Worm (Caenorhabditis elegans): ENCODE results near the gene Y53C12A.6.
A peak's percentile ranks its signal among the peaks of the same experiment; 100 is the strongest.
"Not testable (repeated sequence)": the region's sequence is repeated elsewhere in the genome, so short reads cannot be mapped to it uniquely, and the experiment has no call there.

The Y53C12A.6 gene

DNA sequence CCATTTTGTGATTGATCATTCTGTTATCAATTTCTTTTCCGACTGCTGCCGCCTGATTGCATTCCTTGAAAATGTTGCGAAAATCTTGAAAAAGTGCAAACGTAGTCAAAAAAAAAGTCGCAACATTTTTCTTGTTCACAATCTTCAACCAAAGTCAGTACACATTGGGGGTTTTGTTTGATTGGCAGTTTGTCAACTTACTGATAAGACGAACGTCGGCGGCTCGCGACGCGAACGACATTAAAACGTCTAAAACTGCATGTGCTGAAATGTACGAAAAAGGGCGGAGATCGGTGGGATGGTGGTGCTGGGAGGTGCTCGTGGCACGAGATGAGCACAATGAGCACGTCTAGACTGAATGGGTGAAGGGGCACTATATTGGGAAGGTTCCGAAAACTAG, 21.0 kb upstream of the Y53C12A.6 start (continued):
- TF ChIP-seq fkh-10 (GFP tag; optimal IDR thresholded peaks at IDR 0.05) (no peak), mxl-2 (GFP tag; conservative IDR thresholded peaks at IDR 0.05) (0 out of 2 replicates have a peak, but pooled peaks have one; percentile 2), snpc-1.2 (GFP tag; IDR thresholded peaks at IDR 0.05) (0 out of 2 replicates have a peak, but pooled peaks have one; percentile 13), vab-7 (GFP tag; IDR thresholded peaks at IDR 0.05) (no peak), nhr-111 (GFP tag; optimal IDR thresholded peaks at IDR 0.05) (no peak)

DNA sequence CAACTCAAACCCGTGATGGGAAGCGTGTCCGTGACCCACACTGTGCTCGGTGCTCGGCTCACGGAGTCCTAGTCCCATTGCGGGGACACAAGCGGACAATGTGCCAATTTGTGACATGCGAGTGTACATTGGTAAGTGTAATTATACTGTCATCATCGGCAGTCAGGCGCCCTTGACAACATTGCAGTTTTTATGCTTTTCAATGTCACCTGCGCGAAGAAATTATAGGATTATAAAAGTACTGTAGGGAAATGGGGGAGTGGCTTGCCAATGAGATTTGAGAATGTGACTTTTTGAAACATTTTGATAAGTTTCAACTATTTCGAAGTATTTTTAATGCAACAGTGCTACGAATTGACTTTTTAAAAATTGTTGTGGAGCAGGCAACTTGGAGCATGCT, 18.0 kb upstream of the Y53C12A.6 start:
- TF ChIP-seq lsy-2 (tag; optimal IDR thresholded peaks at IDR 0.05): peak in 1 of 2 experiments; percentile 4
- no peak for TF ChIP-seq nhr-41 (GFP tag; IDR thresholded peaks at IDR 0.05)
- TF ChIP-seq nhr-6 (tag; optimal IDR thresholded peaks at IDR 0.05): no peak
- peak; percentile 95 for TF ChIP-seq aha-1 (tag)

DNA sequence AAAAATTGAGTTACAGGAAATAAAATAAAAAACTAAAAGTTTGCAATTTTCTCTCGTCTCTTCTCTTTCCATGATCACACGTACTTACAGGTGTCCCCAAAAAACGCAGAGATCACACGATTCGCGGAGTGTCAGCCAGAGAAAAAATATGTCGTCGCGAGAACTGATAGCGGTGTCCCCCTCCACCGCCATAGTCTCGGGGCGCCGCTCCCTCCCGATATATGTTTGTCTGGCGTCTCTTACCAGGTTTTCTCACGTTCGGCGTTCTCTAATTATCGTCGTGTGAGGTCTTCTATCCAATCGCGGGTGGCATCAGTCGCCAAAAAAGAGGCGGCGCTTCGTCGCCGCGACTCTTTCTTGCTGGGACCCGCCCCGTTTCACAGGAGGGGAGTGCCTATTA, 14.0 kb upstream of the Y53C12A.6 start, which contains the start of gene mab-3:
Gene mab-3, plus strand, starts transcription at position 328 of the 400 bp plus-strand sequence.
- TF ChIP-seq hlh-11 (tag; optimal IDR thresholded peaks at IDR 0.05): peak; percentile 51
- TF ChIP-seq dmd-6 (GFP tag; IDR thresholded peaks at IDR 0.05): peak; percentile 59
- peak; percentile 70 for TF ChIP-seq php-3 (GFP tag; IDR thresholded peaks at IDR 0.05)
- TF ChIP-seq hmg-1.1 (GFP tag; IDR thresholded peaks at IDR 0.05): 0 out of 2 replicates have a peak, but pooled peaks have one; percentile 41
- 0 out of 2 replicates have a peak, but pooled peaks have one; percentile 15 for TF ChIP-seq egl-43 (GFP tag; IDR thresholded peaks at IDR 0.05)
- 0 out of 2 replicates have a peak, but pooled peaks have one; percentile 18 for TF ChIP-seq arid-1 (GFP tag; conservative IDR thresholded peaks at IDR 0.05)
- TF ChIP-seq ceh-20 (GFP tag; IDR thresholded peaks at IDR 0.05): 0 out of 2 replicates have a peak, but pooled peaks have one; percentile 13
- peak; percentile 67 for TF ChIP-seq set-16 (GFP tag; IDR thresholded peaks at IDR 0.05)
- TF ChIP-seq tra-1 (GFP tag; IDR thresholded peaks at IDR 0.05): peak; percentile 98
- peak; percentile 17; the same call in 1 of the 2 replicates for TF ChIP-seq pha-4 (GFP tag; IDR thresholded peaks at IDR 0.05)
- not testable (repeated sequence) for TF ChIP-seq pha-4 (tag; optimal IDR thresholded peaks at IDR 0.05)
- 0 out of 2 replicates have a peak, but pooled peaks have one; percentile 46 for TF ChIP-seq lin-1 (GFP tag; IDR thresholded peaks at IDR 0.05)

DNA sequence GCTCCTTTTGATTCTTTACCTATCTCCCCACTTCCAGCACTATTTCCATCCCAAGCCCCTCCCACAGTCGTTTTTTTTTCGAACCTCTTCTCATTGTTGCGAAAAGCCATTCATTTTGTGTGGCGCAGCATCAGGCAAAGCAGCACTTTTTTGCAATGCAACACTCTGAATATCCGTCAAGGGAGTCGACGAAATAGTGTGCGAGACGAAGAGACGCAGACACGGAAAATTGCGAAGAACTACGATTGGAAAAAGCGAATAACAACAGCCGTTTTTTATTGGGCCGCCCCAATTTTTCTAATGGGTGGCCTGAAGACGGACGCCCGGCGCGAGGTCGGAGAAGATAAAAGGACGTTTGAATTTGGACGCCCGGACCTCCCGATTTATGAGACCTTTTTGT, 12.1 kb upstream of the Y53C12A.6 start:
- TF ChIP-seq zfp-2 (tag; optimal IDR thresholded peaks at IDR 0.05): no peak
- no peak for TF ChIP-seq mes-2 (tag; optimal IDR thresholded peaks at IDR 0.05; ENCODE audit: poor library complexity, severe bottlenecking)
- TF ChIP-seq mdt-29 (GFP tag; IDR thresholded peaks at IDR 0.05): no peak
- no peak for TF ChIP-seq T20F7.1 (GFP tag; optimal IDR thresholded peaks at IDR 0.05)
- TF ChIP-seq F10B5.3 (tag; optimal IDR thresholded peaks at IDR 0.05): no peak
- no peak for TF ChIP-seq arid-1 (GFP tag; conservative IDR thresholded peaks at IDR 0.05)
- TF ChIP-seq rbr-2 (tag; optimal IDR thresholded peaks at IDR 0.05): peak; percentile 28
- no peak for TF ChIP-seq hif-1 (tag; optimal IDR thresholded peaks at IDR 0.05)
- TF ChIP-seq hmg-1.1 (GFP tag; IDR thresholded peaks at IDR 0.05): peak; percentile 27; the same call in 1 of the 2 replicates
- TF ChIP-seq skn-1 (tag; optimal IDR thresholded peaks at IDR 0.05): no peak
- TF ChIP-seq attf-4 (tag; optimal IDR thresholded peaks at IDR 0.05): no peak
- no peak for TF ChIP-seq zip-11 (GFP tag; IDR thresholded peaks at IDR 0.05)
- TF ChIP-seq zfp-3 (GFP tag; conservative IDR thresholded peaks at IDR 0.05): no peak
- peak; percentile 3 for TF ChIP-seq hlh-11 (tag; optimal IDR thresholded peaks at IDR 0.05)
- TF ChIP-seq unc-62 (GFP tag; optimal IDR thresholded peaks at IDR 0.05 in 1 of 2): peak in 1 of 2 experiments; percentile 19
- TF ChIP-seq unc-62 (tag; optimal IDR thresholded peaks at IDR 0.05): no peak
- no peak for TF ChIP-seq daf-19 (GFP tag; conservative IDR thresholded peaks at IDR 0.05)
